Fruit fly (Drosophila melanogaster) S2 (cell line): ENCODE data around the gene arx.

Experiments used
- CG8478 ChIP-seq: fragments of >200 bp; optimal IDR thresholded peaks from 2 replicates; lab custom pipeline; 2018
- CTCF ChIP-seq, 2 experiments: fragments of >200 bp; optimal IDR thresholded peaks; 2 replicates each; lab custom pipeline; 2018

- TF ChIP-seq CTCF (optimal IDR thresholded peaks at IDR 0.05; lab: Kevin White, UChicago) (no peak), CG8478 (lab: Kevin White, UChicago) (no peak)
Measured at dm6 chr3L:18945938-18946337, 44.6 kb upstream of the arx start, which contains the start of gene CG32204.
